Fruit fly (Drosophila melanogaster) whole organism, embryonic: ENCODE measurements around the gene kirre.

Experiments used
- CG11504 ChIP-seq: fragments of 200-800 bp; sonication (Bioruptor generic); optimal IDR thresholded peaks from 3 replicates; lab custom pipeline; 2019; ENCODE audit warnings: missing biosample characterization, mild to moderate bottlenecking, missing genetic modification characterization, moderate library complexity
- CG11695 ChIP-seq: fragments of 200-800 bp; sonication (Bioruptor generic); IDR thresholded peaks from 3 replicates; pipeline ENCODE4 v1.3.6; 2022; ENCODE audit warnings: missing biosample characterization, missing genetic modification characterization
- CG11696 ChIP-seq: fragments of 200-800 bp; sonication (Bioruptor generic); IDR thresholded peaks from 2 replicates; pipeline ENCODE4 v1.3.6; 2022; ENCODE audit warnings: missing biosample characterization, missing genetic modification characterization
- CG12104 ChIP-seq: fragments of 200-800 bp; sonication (Bioruptor generic); optimal IDR thresholded peaks from 3 replicates; lab custom pipeline; 2016; ENCODE audit warnings: missing biosample characterization, missing genetic modification characterization
- CG12391 ChIP-seq: fragments of 200-800 bp; sonication (Bioruptor generic); optimal IDR thresholded peaks from 3 replicates; lab custom pipeline; 2018; ENCODE audit warnings: missing biosample characterization, mild to moderate bottlenecking, missing genetic modification characterization, moderate library complexity
- CG14050 ChIP-seq: fragments of 200-800 bp; sonication (Bioruptor generic); IDR thresholded peaks from 3 replicates; pipeline ENCODE4 v1.3.6; 2022; ENCODE audit warnings: missing biosample characterization, missing genetic modification characterization
- CG14710 ChIP-seq: fragments of 200-800 bp; sonication (Bioruptor generic); optimal IDR thresholded peaks from 3 replicates; lab custom pipeline; 2019; ENCODE audit warnings: missing biosample characterization, mild to moderate bottlenecking, missing genetic modification characterization, moderate library complexity
- CG15601 ChIP-seq: fragments of 200-800 bp; sonication (Bioruptor generic); optimal IDR thresholded peaks from 3 replicates; lab custom pipeline; 2019; ENCODE audit warnings: missing biosample characterization, mild to moderate bottlenecking, missing genetic modification characterization, moderate library complexity
- CG1603 ChIP-seq: fragments of 200-800 bp; sonication (Bioruptor generic); optimal IDR thresholded peaks from 2 replicates; lab custom pipeline; 2019; ENCODE audit warnings: missing biosample characterization, mild to moderate bottlenecking, missing genetic modification characterization, moderate library complexity
- CG17359 ChIP-seq: fragments of 200-800 bp; sonication (Bioruptor generic); optimal IDR thresholded peaks from 3 replicates; lab custom pipeline; 2018; ENCODE audit warnings: missing biosample characterization, mild to moderate bottlenecking, missing genetic modification characterization, moderate library complexity
- CG17612 ChIP-seq: fragments of 200-800 bp; sonication (Bioruptor generic); IDR thresholded peaks from 2 replicates; pipeline ENCODE4 v1.3.6; 2022; ENCODE audit warnings: missing biosample characterization, missing genetic modification characterization
- CG17829 ChIP-seq: fragments of 200-800 bp; optimal IDR thresholded peaks from 2 replicates; lab custom pipeline; 2019; ENCODE audit warnings: missing biosample characterization, mild to moderate bottlenecking, missing genetic modification characterization, moderate library complexity
- CG18262 ChIP-seq: fragments of 200-800 bp; optimal IDR thresholded peaks from 3 replicates; lab custom pipeline; 2019; ENCODE audit warnings: missing biosample characterization, mild to moderate bottlenecking, missing genetic modification characterization, moderate library complexity
- CG2202 ChIP-seq: fragments of 200-800 bp; sonication (Bioruptor generic); optimal IDR thresholded peaks from 2 replicates; lab custom pipeline; 2018; ENCODE audit warnings: missing biosample characterization, mild to moderate bottlenecking, missing genetic modification characterization
- CG2678 ChIP-seq: fragments of 200-800 bp; sonication (Bioruptor generic); optimal IDR thresholded peaks from 3 replicates; lab custom pipeline; 2019; ENCODE audit warnings: missing biosample characterization, mild to moderate bottlenecking, missing genetic modification characterization, moderate library complexity
- CG2712 ChIP-seq: fragments of 200-800 bp; optimal IDR thresholded peaks from 3 replicates; lab custom pipeline; 2019; ENCODE audit warnings: missing biosample characterization, mild to moderate bottlenecking, missing genetic modification characterization, moderate library complexity
- CG30431 ChIP-seq: fragments of 200-800 bp; sonication (Bioruptor generic); optimal IDR thresholded peaks from 2 replicates; lab custom pipeline; 2017; ENCODE audit warnings: missing biosample characterization, missing genetic modification characterization
- CG32532 ChIP-seq: fragments of 200-800 bp; sonication (Bioruptor generic); IDR thresholded peaks from 2 replicates; pipeline ENCODE4 v1.3.6; 2022; ENCODE audit warnings: missing biosample characterization, missing genetic modification characterization
- CG4404 ChIP-seq: fragments of 200-800 bp; sonication (Bioruptor generic); IDR thresholded peaks from 2 replicates; pipeline ENCODE4 v1.3.6; 2022; ENCODE audit warnings: missing biosample characterization, missing genetic modification characterization
- CG4424 ChIP-seq: fragments of 200-800 bp; sonication (Bioruptor generic); optimal IDR thresholded peaks from 3 replicates; lab custom pipeline; 2016; ENCODE audit warnings: missing biosample characterization, missing genetic modification characterization
- CG5245 ChIP-seq: fragments of 200-800 bp; sonication (Bioruptor generic); optimal IDR thresholded peaks from 3 replicates; lab custom pipeline; 2016; ENCODE audit warnings: missing biosample characterization, missing genetic modification characterization
- CG6254 ChIP-seq: fragments of 200-800 bp; sonication (Bioruptor generic); optimal IDR thresholded peaks from 3 replicates; lab custom pipeline; 2017; ENCODE audit warnings: mild to moderate bottlenecking, missing biosample characterization, missing genetic modification reagents, missing genetic modification characterization
- CG6654 ChIP-seq: fragments of 200-800 bp; sonication (Bioruptor generic); optimal IDR thresholded peaks from 2 replicates; lab custom pipeline; 2017; ENCODE audit warnings: missing biosample characterization, mild to moderate bottlenecking, missing genetic modification characterization
- CG8388 ChIP-seq: fragments of 200-800 bp; sonication (Bioruptor generic); optimal IDR thresholded peaks from 2 replicates; lab custom pipeline; 2019; ENCODE audit warnings: missing biosample characterization, mild to moderate bottlenecking, missing genetic modification characterization, moderate library complexity
- D19A ChIP-seq: fragments of 200-800 bp; optimal IDR thresholded peaks from 3 replicates; lab custom pipeline; 2019; ENCODE audit warnings: missing biosample characterization, mild to moderate bottlenecking, missing genetic modification characterization, moderate library complexity
- H2.0 ChIP-seq: fragments of 200-800 bp; sonication (Bioruptor generic); IDR thresholded peaks from 2 replicates; pipeline ENCODE4 v1.3.6; 2022; ENCODE audit warnings: missing biosample characterization, missing genetic modification characterization
- Lim3 ChIP-seq: fragments of 200-800 bp; sonication (Bioruptor generic); IDR thresholded peaks from 2 replicates; pipeline ENCODE4 v1.3.6; 2022; ENCODE audit warnings: missing biosample characterization, missing genetic modification characterization
- PHDP ChIP-seq: fragments of 200-800 bp; sonication (Bioruptor generic); optimal IDR thresholded peaks from 3 replicates; lab custom pipeline; 2018; ENCODE audit warnings: missing biosample characterization, mild to moderate bottlenecking, missing genetic modification characterization, moderate library complexity
- Poxn ChIP-seq: fragments of 200-800 bp; sonication (Bioruptor generic); IDR thresholded peaks from 2 replicates; pipeline ENCODE4 v1.3.6; 2022; ENCODE audit warnings: missing biosample characterization, missing genetic modification characterization
- Sox100B ChIP-seq: fragments of 200-800 bp; sonication (Bioruptor generic); optimal IDR thresholded peaks from 3 replicates; lab custom pipeline; 2018; ENCODE audit warnings: missing biosample characterization, mild to moderate bottlenecking, missing genetic modification characterization
- Xrp1 ChIP-seq: fragments of 200-800 bp; sonication (Bioruptor generic); IDR thresholded peaks from 2 replicates; pipeline ENCODE4 v1.3.6; 2022; ENCODE audit warnings: missing biosample characterization, missing genetic modification characterization
- aop ChIP-seq: fragments of 200-800 bp; sonication (Bioruptor generic); IDR thresholded peaks from 2 replicates; pipeline ENCODE4 v1.3.6; 2022; ENCODE audit warnings: missing biosample characterization, missing genetic modification characterization
- bowl ChIP-seq: fragments of 200-800 bp; sonication (Bioruptor generic); IDR thresholded peaks from 2 replicates; pipeline ENCODE4 v1.3.6; 2022; ENCODE audit warnings: missing biosample characterization, missing genetic modification characterization
- chn ChIP-seq: fragments of 200-800 bp; sonication (Bioruptor generic); optimal IDR thresholded peaks from 2 replicates; lab custom pipeline; 2016; ENCODE audit warnings: missing biosample characterization, missing genetic modification characterization
- fd96Cb ChIP-seq: fragments of 200-800 bp; sonication (Bioruptor generic); optimal IDR thresholded peaks from 2 replicates; lab custom pipeline; 2018; ENCODE audit warnings: missing biosample characterization, mild to moderate bottlenecking, missing genetic modification characterization, moderate library complexity
- gcm ChIP-seq: fragments of 200-800 bp; sonication (Bioruptor generic); optimal IDR thresholded peaks from 2 replicates; lab custom pipeline; 2019; ENCODE audit warnings: missing biosample characterization, mild to moderate bottlenecking, missing genetic modification characterization, moderate library complexity
- grau ChIP-seq: fragments of 200-800 bp; optimal IDR thresholded peaks from 3 replicates; lab custom pipeline; 2019; ENCODE audit warnings: missing biosample characterization, mild to moderate bottlenecking, missing genetic modification characterization, moderate library complexity
- kay ChIP-seq: fragments of 200-800 bp; sonication (Bioruptor generic); optimal IDR thresholded peaks from 2 replicates; lab custom pipeline; 2016; ENCODE audit warnings: missing biosample characterization, missing genetic modification characterization
- lola ChIP-seq, 3 experiments: fragments of >200 bp in 2 of 3; fragments of 200-800 bp in 1 of 3; sonication (Bioruptor generic) in 1 of 3; optimal IDR thresholded peaks; 2 replicates each; lab custom pipeline; 2017 to 2019; ENCODE audit warnings: missing biosample characterization in 3 of 3, missing genetic modification characterization in 3 of 3, mild to moderate bottlenecking in 1 of 3, moderate library complexity in 1 of 3
- mirr ChIP-seq: fragments of 200-800 bp; sonication (Bioruptor generic); optimal IDR thresholded peaks from 3 replicates; lab custom pipeline; 2018; ENCODE audit warnings: missing biosample characterization, mild to moderate bottlenecking, missing genetic modification characterization
- nmo ChIP-seq: fragments of 200-800 bp; sonication (Bioruptor generic); optimal IDR thresholded peaks from 2 replicates; lab custom pipeline; 2018; ENCODE audit warnings: missing biosample characterization, mild to moderate bottlenecking, missing genetic modification characterization, moderate library complexity
- phol ChIP-seq: fragments of 200-800 bp; sonication (Bioruptor generic); optimal IDR thresholded peaks from 3 replicates; lab custom pipeline; 2018; ENCODE audit warnings: missing biosample characterization, mild to moderate bottlenecking, missing genetic modification characterization, moderate library complexity
- ranshi ChIP-seq: fragments of 200-800 bp; sonication (Bioruptor generic); IDR thresholded peaks from 2 replicates; pipeline ENCODE4 v1.3.6; 2022; ENCODE audit warnings: missing biosample characterization, missing genetic modification characterization
- row ChIP-seq: fragments of 200-800 bp; sonication (Bioruptor generic); IDR thresholded peaks from 3 replicates; pipeline ENCODE4 v1.3.6; 2022; ENCODE audit warnings: missing biosample characterization, missing genetic modification characterization
- ssp ChIP-seq: fragments of 200-800 bp; sonication (Bioruptor generic); IDR thresholded peaks from 2 replicates; pipeline ENCODE4 v1.3.6; 2022; ENCODE audit warnings: missing biosample characterization, missing genetic modification characterization
- stc ChIP-seq: fragments of 200-800 bp; sonication (Bioruptor generic); IDR thresholded peaks from 2 replicates; pipeline ENCODE4 v1.3.6; 2022; ENCODE audit warnings: missing biosample characterization, missing genetic modification characterization
- stwl ChIP-seq: fragments of 200-800 bp; sonication (Bioruptor generic); optimal IDR thresholded peaks from 3 replicates; lab custom pipeline; 2018; ENCODE audit warnings: missing biosample characterization, mild to moderate bottlenecking, missing genetic modification characterization, moderate library complexity
- tap ChIP-seq: fragments of 200-800 bp; optimal IDR thresholded peaks from 3 replicates; lab custom pipeline; 2019; ENCODE audit warnings: missing biosample characterization, mild to moderate bottlenecking, missing genetic modification characterization, moderate library complexity
- tio ChIP-seq: fragments of 200-800 bp; sonication (Bioruptor generic); optimal IDR thresholded peaks from 2 replicates; lab custom pipeline; 2017; ENCODE audit warnings: missing biosample characterization, missing genetic modification characterization, inconsistent platforms
- twi ChIP-seq: fragments of 200-800 bp; optimal IDR thresholded peaks from 2 replicates; lab custom pipeline; 2019; ENCODE audit warnings: missing biosample characterization, mild to moderate bottlenecking, missing genetic modification characterization, moderate library complexity
- yki ChIP-seq: fragments of >200 bp; optimal IDR thresholded peaks from 3 replicates; lab custom pipeline; 2018

kirre gene

dm6 chrX:3083290-3083689, 343.1 kb downstream of the kirre start:
- TF ChIP-seq CG2202 (tag; lab: Kevin White, UChicago): peak; percentile 10
- peak; percentile 54 for TF ChIP-seq D19A (tag; lab: Kevin White, UChicago)
- no peak for TF ChIP-seq ssp
- TF ChIP-seq CG14050 (GFP tag; lab: Robert Waterston, UW): no peak
- peak; percentile 5 for TF ChIP-seq fd96Cb (tag; lab: Kevin White, UChicago)
- TF ChIP-seq CG2678: peak; percentile 27
- TF ChIP-seq CG17359 (tag; lab: Kevin White, UChicago): peak; percentile 1
- no peak for TF ChIP-seq H2.0
- no peak for TF ChIP-seq CG4404 (GFP tag; lab: Robert Waterston, UW)
- TF ChIP-seq lola (GFP tag; optimal IDR thresholded peaks at IDR 0.05; lab: Kevin White, UChicago): peak in 1 of 3 experiments; percentile 46
- TF ChIP-seq grau (tag; lab: Kevin White, UChicago): peak; percentile 18
- peak; percentile 42 for TF ChIP-seq CG12391
- TF ChIP-seq CG18262 (tag; lab: Kevin White, UChicago): peak; percentile 60
- TF ChIP-seq CG11696 (GFP tag; lab: Robert Waterston, UW): peak; percentile 87
- TF ChIP-seq CG11695 (GFP tag; lab: Robert Waterston, UW): no peak
- no peak for TF ChIP-seq CG5245 (GFP tag; lab: Kevin White, UChicago)
- no peak for TF ChIP-seq yki (lab: Kevin White, UChicago)
- peak; percentile 21 for TF ChIP-seq CG4424
- peak; percentile 27 for TF ChIP-seq CG6254 (GFP tag; lab: Kevin White, UChicago)
- TF ChIP-seq tap (tag; lab: Kevin White, UChicago): peak; percentile 26
- TF ChIP-seq ranshi (GFP tag; lab: Robert Waterston, UW): 0 out of 2 replicates have a peak, but pooled peaks have one; percentile 8
- TF ChIP-seq stwl (tag; lab: Kevin White, UChicago): peak; percentile 3
- 0 out of 3 replicates have a peak, but pooled peaks have one; percentile 7 for TF ChIP-seq row (GFP tag; lab: Robert Waterston, UW)
- no peak for TF ChIP-seq Lim3 (GFP tag; lab: Robert Waterston, UW)
- TF ChIP-seq aop: no peak
- TF ChIP-seq CG17829 (tag; lab: Kevin White, UChicago): peak; percentile 54
- peak; percentile 14 for TF ChIP-seq PHDP
- no peak for TF ChIP-seq chn (GFP tag; lab: Kevin White, UChicago)
- TF ChIP-seq CG1603 (tag; lab: Kevin White, UChicago): peak; percentile 30
- peak; percentile 28; the same call in 1 of the 2 replicates for TF ChIP-seq Xrp1 (GFP tag; lab: Robert Waterston, UW)
- TF ChIP-seq nmo (GFP tag; lab: Kevin White, UChicago): peak; percentile 30
- peak; percentile 27 for TF ChIP-seq CG11504 (tag; lab: Kevin White, UChicago)
- TF ChIP-seq Poxn (GFP tag; lab: Robert Waterston, UW): no peak
- no peak for TF ChIP-seq CG6654 (GFP tag; lab: Kevin White, UChicago)
- TF ChIP-seq CG8388: peak; percentile 16
- peak; percentile 58 for TF ChIP-seq CG2712 (tag; lab: Kevin White, UChicago)
- no peak for TF ChIP-seq kay (GFP tag; lab: Kevin White, UChicago)
- TF ChIP-seq stc (GFP tag; lab: Robert Waterston, UW): 0 out of 2 replicates have a peak, but pooled peaks have one; percentile 20
- peak; percentile 7 for TF ChIP-seq gcm
- TF ChIP-seq CG17612 (GFP tag; lab: Robert Waterston, UW): no peak
- peak; percentile 12 for TF ChIP-seq Sox100B (GFP tag; lab: Kevin White, UChicago)
- TF ChIP-seq CG15601 (tag; lab: Kevin White, UChicago): peak; percentile 2
- TF ChIP-seq CG30431 (GFP tag; lab: Kevin White, UChicago): no peak
- no peak for TF ChIP-seq mirr (GFP tag; lab: Kevin White, UChicago)
- no peak for TF ChIP-seq bowl (GFP tag; lab: Robert Waterston, UW)
- no peak for TF ChIP-seq tio (GFP tag; lab: Kevin White, UChicago)
- TF ChIP-seq CG12104 (GFP tag; lab: Kevin White, UChicago): no peak
- peak; percentile 45 for TF ChIP-seq phol (tag; lab: Kevin White, UChicago)
- TF ChIP-seq CG14710 (tag; lab: Kevin White, UChicago): peak; percentile 34
- TF ChIP-seq CG32532 (GFP tag; lab: Robert Waterston, UW): no peak
- TF ChIP-seq twi (tag; lab: Kevin White, UChicago): no peak
